Worm (Caenorhabditis elegans): ENCODE measurements around the gene acdh-8.

Gene acdh-8

ce11 chrII:5835146-5835545, 40.9 kb downstream of the acdh-8 start:
- TF ChIP-seq ama-1 (optimal IDR thresholded peaks at IDR 0.05) (no peak), B0310.2 (tag; optimal IDR thresholded peaks at IDR 0.05) (no peak), aly-1 (tag; optimal IDR thresholded peaks at IDR 0.05) (no peak), flt-1 (GFP tag; IDR thresholded peaks at IDR 0.05) (no peak)

ce11 chrII:5836153-5836719, 41.9 kb downstream of the acdh-8 start, which contains the start of gene fzo-1:
fzo-1 (minus strand) TSS chrII:5836203.
- TF ChIP-seq hmg-4 (GFP tag; optimal IDR thresholded peaks at IDR 0.05) (no peak), tbx-37 (GFP tag; conservative IDR thresholded peaks at IDR 0.05) (0 out of 2 replicates have a peak, but pooled peaks have one; percentile 26), ets-7 (tag; optimal IDR thresholded peaks at IDR 0.05) (peak; percentile 48), scrt-1 (GFP tag; IDR thresholded peaks at IDR 0.05) (no peak), ceh-13 (GFP tag; optimal IDR thresholded peaks at IDR 0.05) (peak; percentile 36), F13C5.2 (tag; optimal IDR thresholded peaks at IDR 0.05) (peak; percentile 26), B0310.2 (tag; optimal IDR thresholded peaks at IDR 0.05) (peak; percentile 21), hnd-1 (tag; optimal IDR thresholded peaks at IDR 0.05) (peak; percentile 40), tra-4 (tag; optimal IDR thresholded peaks at IDR 0.05) (peak; percentile 14)

- TF ChIP-seq F13C5.2 (tag; optimal IDR thresholded peaks at IDR 0.05) = no peak
- no peak for TF ChIP-seq B0310.2 (tag; optimal IDR thresholded peaks at IDR 0.05)
- no peak for TF ChIP-seq ama-1 (optimal IDR thresholded peaks at IDR 0.05)
- no peak for TF ChIP-seq pes-1 (GFP tag; IDR thresholded peaks at IDR 0.05)
- TF ChIP-seq aly-1 (tag; optimal IDR thresholded peaks at IDR 0.05) = no peak
- no peak for TF ChIP-seq scrt-1 (GFP tag; IDR thresholded peaks at IDR 0.05)
- TF ChIP-seq hmg-4 (GFP tag; optimal IDR thresholded peaks at IDR 0.05) = no peak
- no peak for TF ChIP-seq hnd-1 (tag; optimal IDR thresholded peaks at IDR 0.05)
These were observed 44.2 kb downstream of the acdh-8 start, which contains the start of gene ZK1248.15 for ce11 chrII:5838453-5838852. ZK1248.15 (minus strand) TSS chrII:5838553.

- TF ChIP-seq B0310.2 (tag; optimal IDR thresholded peaks at IDR 0.05) (no peak), ceh-13 (GFP tag; optimal IDR thresholded peaks at IDR 0.05) (no peak), hmg-4 (GFP tag; optimal IDR thresholded peaks at IDR 0.05) (no peak), hnd-1 (tag; optimal IDR thresholded peaks at IDR 0.05) (no peak), tbx-11 (GFP tag; IDR thresholded peaks at IDR 0.05) (no peak), ets-7 (tag; optimal IDR thresholded peaks at IDR 0.05) (no peak), pes-1 (GFP tag; IDR thresholded peaks at IDR 0.05) (no peak), aly-1 (tag; optimal IDR thresholded peaks at IDR 0.05) (no peak), ceh-36 (tag; optimal IDR thresholded peaks at IDR 0.05) (no peak), tra-4 (tag; optimal IDR thresholded peaks at IDR 0.05) (no peak), sea-1 (GFP tag; conservative IDR thresholded peaks at IDR 0.05) (no peak), ama-1 (optimal IDR thresholded peaks at IDR 0.05) (no peak), scrt-1 (GFP tag; IDR thresholded peaks at IDR 0.05) (no peak), flt-1 (GFP tag; IDR thresholded peaks at IDR 0.05) (no peak), tbx-37 (GFP tag; conservative IDR thresholded peaks at IDR 0.05) (no peak), hmbx-1 (tag; optimal IDR thresholded peaks at IDR 0.05) (no peak), F13C5.2 (tag; optimal IDR thresholded peaks at IDR 0.05) (no peak)
These were observed 44.9 kb downstream of the acdh-8 start, which contains the start of gene ZK1248.19 for ce11 chrII:5839227-5839626. ZK1248.19 (minus strand) TSS chrII:5839414.

ce11 chrII:5841053-5841547, 46.8 kb downstream of the acdh-8 start, which contains the start of gene lec-5:
lec-5 (minus strand) TSS chrII:5841103.
- TF ChIP-seq tra-4 (tag; optimal IDR thresholded peaks at IDR 0.05) = no peak
- TF ChIP-seq sea-1 (GFP tag; conservative IDR thresholded peaks at IDR 0.05) = no peak
- TF ChIP-seq tbx-11 (GFP tag; IDR thresholded peaks at IDR 0.05) = no peak
- TF ChIP-seq pes-1 (GFP tag; IDR thresholded peaks at IDR 0.05) = no peak
- TF ChIP-seq ceh-13 (GFP tag; optimal IDR thresholded peaks at IDR 0.05) = no peak
- TF ChIP-seq ceh-36 (tag; optimal IDR thresholded peaks at IDR 0.05) = no peak

ce11 chrII:5841866-5842265, 47.6 kb downstream of the acdh-8 start, which contains the start of gene nep-25:
nep-25 (plus strand) TSS chrII:5842240.
- TF ChIP-seq flt-1 (GFP tag; IDR thresholded peaks at IDR 0.05) = no peak
- no peak for TF ChIP-seq B0310.2 (tag; optimal IDR thresholded peaks at IDR 0.05)

ce11 chrII:5844694-5845129, 50.4 kb downstream of the acdh-8 start:
- peak; percentile 88 for TF ChIP-seq B0310.2 (tag; optimal IDR thresholded peaks at IDR 0.05)
- peak; percentile 40 for TF ChIP-seq aly-1 (tag; optimal IDR thresholded peaks at IDR 0.05)
- TF ChIP-seq flt-1 (GFP tag; IDR thresholded peaks at IDR 0.05) = peak; percentile 72
- peak; percentile 96 for TF ChIP-seq ceh-36 (tag; optimal IDR thresholded peaks at IDR 0.05)
- TF ChIP-seq hmbx-1 (tag; optimal IDR thresholded peaks at IDR 0.05) = peak; percentile 84
- TF ChIP-seq hmg-4 (GFP tag; optimal IDR thresholded peaks at IDR 0.05) = peak; percentile 96
- TF ChIP-seq ceh-13 (GFP tag; optimal IDR thresholded peaks at IDR 0.05) = peak; percentile 27
- TF ChIP-seq scrt-1 (GFP tag; IDR thresholded peaks at IDR 0.05) = peak; percentile 67
- TF ChIP-seq sea-1 (GFP tag; conservative IDR thresholded peaks at IDR 0.05) = peak; percentile 89
- peak; percentile 79 for TF ChIP-seq tbx-11 (GFP tag; IDR thresholded peaks at IDR 0.05)
- TF ChIP-seq hnd-1 (tag; optimal IDR thresholded peaks at IDR 0.05) = peak; percentile 53
- peak; percentile 92 for TF ChIP-seq tra-4 (tag; optimal IDR thresholded peaks at IDR 0.05)
- peak; percentile 80 for TF ChIP-seq ets-7 (tag; optimal IDR thresholded peaks at IDR 0.05)
- peak; percentile 100 for TF ChIP-seq ama-1 (optimal IDR thresholded peaks at IDR 0.05)
- TF ChIP-seq F13C5.2 (tag; optimal IDR thresholded peaks at IDR 0.05) = peak; percentile 98
- peak; percentile 86 for TF ChIP-seq pes-1 (GFP tag; IDR thresholded peaks at IDR 0.05)
- peak; percentile 39 for TF ChIP-seq tbx-37 (GFP tag; conservative IDR thresholded peaks at IDR 0.05)

- no peak for TF ChIP-seq ama-1 (optimal IDR thresholded peaks at IDR 0.05)
- no peak for TF ChIP-seq aly-1 (tag; optimal IDR thresholded peaks at IDR 0.05)
- TF ChIP-seq F13C5.2 (tag; optimal IDR thresholded peaks at IDR 0.05) = no peak
- no peak for TF ChIP-seq ets-7 (tag; optimal IDR thresholded peaks at IDR 0.05)
- TF ChIP-seq hmg-4 (GFP tag; optimal IDR thresholded peaks at IDR 0.05) = no peak
- no peak for TF ChIP-seq ceh-36 (tag; optimal IDR thresholded peaks at IDR 0.05)
- no peak for TF ChIP-seq tbx-11 (GFP tag; IDR thresholded peaks at IDR 0.05)
- no peak for TF ChIP-seq pes-1 (GFP tag; IDR thresholded peaks at IDR 0.05)
- TF ChIP-seq hmbx-1 (tag; optimal IDR thresholded peaks at IDR 0.05) = no peak
These were observed 51.1 kb downstream of the acdh-8 start, which contains the start of the genes ZK1248.17 and H41C03.3 for ce11 chrII:5845441-5845840. ZK1248.17 (minus strand) TSS chrII:5845541. H41C03.3 (plus strand) TSS chrII:5845777.
